Fruit fly (Drosophila melanogaster): ENCODE data around the gene aay.

aay gene

dm6 chr3L:9422636-9423419 lies at the start of gene aay (continued):
- peak; percentile 79 for TF ChIP-seq Hey (tag; optimal IDR thresholded peaks at IDR 0.05)
- TF ChIP-seq cato (GFP tag; optimal IDR thresholded peaks at IDR 0.05; ENCODE audit: borderline replicate concordance): peak; percentile 97
- peak; percentile 99 for TF ChIP-seq Six4 (GFP tag; optimal IDR thresholded peaks at IDR 0.05)
- peak; percentile 82 for TF ChIP-seq ab (GFP tag; optimal IDR thresholded peaks at IDR 0.05)
- TF ChIP-seq CG3407 (GFP tag; optimal IDR thresholded peaks at IDR 0.05): peak; percentile 98
- TF ChIP-seq stc (GFP tag; IDR thresholded peaks at IDR 0.05): peak; percentile 98
- peak; percentile 94 for TF ChIP-seq sr (GFP tag; IDR thresholded peaks at IDR 0.05)
- peak; percentile 97 for TF ChIP-seq H15 (GFP tag; IDR thresholded peaks at IDR 0.05)
- peak; percentile 97 for TF ChIP-seq CG14014 (GFP tag; IDR thresholded peaks at IDR 0.05)
- peak; percentile 99 for TF ChIP-seq bab2 (GFP tag; optimal IDR thresholded peaks at IDR 0.05)
- peak; percentile 95 for TF ChIP-seq repo (GFP tag; optimal IDR thresholded peaks at IDR 0.05)
- peak; percentile 98 for TF ChIP-seq CG15601 (tag; optimal IDR thresholded peaks at IDR 0.05)
- peak; percentile 99 for TF ChIP-seq PHDP (tag; optimal IDR thresholded peaks at IDR 0.05)
- TF ChIP-seq NK7.1 (GFP tag; optimal IDR thresholded peaks at IDR 0.05): peak; percentile 97
- TF ChIP-seq ase (GFP tag; IDR thresholded peaks at IDR 0.05): peak; percentile 98
- peak; percentile 99 for TF ChIP-seq CG13624 (GFP tag; optimal IDR thresholded peaks at IDR 0.05)
- peak; percentile 97 for TF ChIP-seq CG7372 (GFP tag; IDR thresholded peaks at IDR 0.05)
- TF ChIP-seq Bteb2 (GFP tag; optimal IDR thresholded peaks at IDR 0.05): peak; percentile 99
- TF ChIP-seq chm (GFP tag; IDR thresholded peaks at IDR 0.05): peak; percentile 99
- peak; percentile 94 for TF ChIP-seq Bdp1 (GFP tag; optimal IDR thresholded peaks at IDR 0.05)
- peak; percentile 93 for TF ChIP-seq schlank (tag; optimal IDR thresholded peaks at IDR 0.05)
- TF ChIP-seq CG18619 (GFP tag; optimal IDR thresholded peaks at IDR 0.05): peak; percentile 99
- TF ChIP-seq Xbp1 (GFP tag; optimal IDR thresholded peaks at IDR 0.05): peak; percentile 99
- peak; percentile 98 for TF ChIP-seq odd (GFP tag; optimal IDR thresholded peaks at IDR 0.05)
- TF ChIP-seq Bgb (GFP tag; IDR thresholded peaks at IDR 0.05; ENCODE audit: partially characterized antibody): peak; percentile 21; the same call in 1 of the 2 replicates
- peak; percentile 97 for TF ChIP-seq trem (tag; optimal IDR thresholded peaks at IDR 0.05)
- 0 out of 3 replicates have a peak, but pooled peaks have one; percentile 37 for TF ChIP-seq HLH4C (GFP tag; IDR thresholded peaks at IDR 0.05; ENCODE audit: partially characterized antibody)
- peak; percentile 99 for TF ChIP-seq slbo (GFP tag; IDR thresholded peaks at IDR 0.05)
- peak; percentile 94 for TF ChIP-seq en (GFP tag; optimal IDR thresholded peaks at IDR 0.05)
- peak; percentile 98 for TF ChIP-seq lmd (GFP tag; IDR thresholded peaks at IDR 0.05)
- peak; percentile 95 for TF ChIP-seq kni (GFP tag; optimal IDR thresholded peaks at IDR 0.05)
- peak; percentile 93 for TF ChIP-seq Elba2 (GFP tag; optimal IDR thresholded peaks at IDR 0.05)
- TF ChIP-seq D19A (tag; optimal IDR thresholded peaks at IDR 0.05): peak; percentile 99
- peak; percentile 97 for TF ChIP-seq kah (GFP tag; optimal IDR thresholded peaks at IDR 0.05)
- TF ChIP-seq Adf1 (GFP tag; IDR thresholded peaks at IDR 0.05): peak; percentile 87
- peak; percentile 94 for TF ChIP-seq gce (GFP tag; IDR thresholded peaks at IDR 0.05)
- no peak for TF ChIP-seq hb (GFP tag; IDR thresholded peaks at IDR 0.05; ENCODE audit: partially characterized antibody)
- TF ChIP-seq CG9215 (GFP tag; IDR thresholded peaks at IDR 0.05): peak; percentile 94
- TF ChIP-seq Camta (GFP tag; optimal IDR thresholded peaks at IDR 0.05): peak; percentile 98
- peak; percentile 99 for TF ChIP-seq dmrt11E (tag; optimal IDR thresholded peaks at IDR 0.05)
- TF ChIP-seq tap (tag; optimal IDR thresholded peaks at IDR 0.05): peak; percentile 99
- no peak for TF ChIP-seq tna (GFP tag; IDR thresholded peaks at IDR 0.05; ENCODE audit: partially characterized antibody)
- peak; percentile 95 for TF ChIP-seq Ets97D (GFP tag; optimal IDR thresholded peaks at IDR 0.05)
- peak; percentile 99 for TF ChIP-seq CG17568 (GFP tag; optimal IDR thresholded peaks at IDR 0.05)
- TF ChIP-seq CG1024 (GFP tag; IDR thresholded peaks at IDR 0.05): peak; percentile 95
- peak; percentile 99 for TF ChIP-seq CG10267 (tag; optimal IDR thresholded peaks at IDR 0.05)
- TF ChIP-seq gem (tag; optimal IDR thresholded peaks at IDR 0.05): peak; percentile 100
- peak; percentile 89 for TF ChIP-seq CG3163 (GFP tag; optimal IDR thresholded peaks at IDR 0.05)
- TF ChIP-seq maf-S (GFP tag; optimal IDR thresholded peaks at IDR 0.05): peak; percentile 95

Measured in whole organism, embryonic.